Fruit fly (Drosophila melanogaster) whole organism, pupa: ENCODE data around the gene Gyc32E.
A peak's percentile ranks its signal among the peaks of the same experiment; 100 is the strongest.

Experiments used
- CG10348 ChIP-seq: fragments of 200-800 bp; sonication (Bioruptor generic); IDR thresholded peaks from 2 replicates; pipeline ENCODE4 v1.3.6; 2022; ENCODE audit warnings: missing biosample characterization, missing genetic modification characterization
- CG12605 ChIP-seq: fragments of 200-800 bp; sonication (Bioruptor generic); IDR thresholded peaks from 2 replicates; pipeline ENCODE4 v1.3.6; 2022; ENCODE audit warnings: missing biosample characterization, missing genetic modification characterization
- CG13204 ChIP-seq: fragments of 200-800 bp; sonication (Bioruptor generic); optimal IDR thresholded peaks from 2 replicates; lab custom pipeline; 2018; ENCODE audit warnings: missing biosample characterization, mild to moderate bottlenecking, missing genetic modification characterization, moderate library complexity
- CG34367 ChIP-seq: fragments of 200-800 bp; sonication (Bioruptor generic); optimal IDR thresholded peaks from 2 replicates; lab custom pipeline; 2018; ENCODE audit warnings: missing biosample characterization, mild to moderate bottlenecking, missing genetic modification characterization
- CG4496 ChIP-seq: fragments of 200-800 bp; sonication (Bioruptor generic); IDR thresholded peaks from 3 replicates; pipeline ENCODE4 v1.3.6; 2022; ENCODE audit warnings: missing biosample characterization, missing genetic modification characterization
- CG8301 ChIP-seq: fragments of 200-800 bp; sonication (Bioruptor generic); optimal IDR thresholded peaks from 2 replicates; lab custom pipeline; 2018; ENCODE audit warnings: missing biosample characterization, mild to moderate bottlenecking, missing genetic modification characterization
- CG9948 ChIP-seq: fragments of 200-800 bp; sonication (Bioruptor generic); optimal IDR thresholded peaks from 2 replicates; lab custom pipeline; 2018; ENCODE audit warnings: missing biosample characterization, mild to moderate bottlenecking, missing genetic modification characterization, moderate library complexity
- EcR ChIP-seq: fragments of 200-800 bp; sonication (Bioruptor generic); optimal IDR thresholded peaks from 3 replicates; lab custom pipeline; 2019; ENCODE audit warnings: missing biosample characterization, missing genetic modification characterization, mild to moderate bottlenecking, moderate library complexity, missing genetic modification reagents
- Ets98B ChIP-seq: fragments of 200-800 bp; sonication (Bioruptor generic); IDR thresholded peaks from 2 replicates; pipeline ENCODE4 v1.3.6; 2022; ENCODE audit warnings: missing biosample characterization, missing genetic modification characterization
- Pif1A ChIP-seq: fragments of 200-800 bp; sonication (Bioruptor generic); optimal IDR thresholded peaks from 3 replicates; lab custom pipeline; 2016; ENCODE audit warnings: missing biosample characterization, missing genetic modification characterization
- Pif1B ChIP-seq: fragments of 200-800 bp; sonication (Bioruptor generic); optimal IDR thresholded peaks from 3 replicates; lab custom pipeline; 2016; ENCODE audit warnings: missing biosample characterization, missing genetic modification characterization
- fd96Ca ChIP-seq: fragments of 200-800 bp; sonication (Bioruptor generic); IDR thresholded peaks from 3 replicates; pipeline ENCODE4 v1.3.6; 2022; ENCODE audit warnings: missing biosample characterization, missing genetic modification characterization
- gl ChIP-seq: fragments of 200-800 bp; sonication (Bioruptor generic); optimal IDR thresholded peaks from 2 replicates; lab custom pipeline; 2018; ENCODE audit warnings: missing biosample characterization, mild to moderate bottlenecking, missing genetic modification characterization
- rn ChIP-seq: fragments of 200-800 bp; sonication (Bioruptor generic); IDR thresholded peaks from 2 replicates; pipeline ENCODE4 v1.3.6; 2022; ENCODE audit warnings: missing biosample characterization, missing genetic modification characterization

DNA sequence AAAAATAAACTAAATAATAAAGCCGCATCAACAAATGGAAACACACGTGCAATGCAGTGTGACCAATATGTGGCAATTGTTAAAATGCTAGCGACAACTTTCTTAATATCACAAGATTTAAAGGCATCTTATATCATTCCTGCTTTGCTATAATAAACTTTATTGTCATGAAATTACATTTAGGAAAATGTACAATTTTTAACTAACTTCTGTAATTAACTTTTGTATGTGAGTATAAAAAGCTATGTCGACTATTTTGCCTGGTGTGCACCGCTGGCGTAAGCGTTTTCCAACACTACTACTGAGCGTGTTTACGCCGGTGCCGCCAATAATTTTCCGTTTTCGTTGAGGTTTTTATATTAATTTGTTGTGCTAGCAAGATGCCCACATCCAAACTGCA, 25.4 kb downstream of the Gyc32E start, which contains the start of the genes Csl4 and Nup160:
- TF ChIP-seq CG12605 (GFP tag; lab: Robert Waterston, UW) (no peak), fd96Ca (GFP tag; lab: Robert Waterston, UW) (peak; percentile 72; the same call in 2 of the 3 replicates), CG9948 (peak; percentile 37), Ets98B (GFP tag; lab: Robert Waterston, UW) (peak; percentile 64; the same call in 1 of the 2 replicates), CG4496 (GFP tag; lab: Robert Waterston, UW) (peak; percentile 77), CG34367 (tag; lab: Kevin White, UChicago) (peak; percentile 44), EcR (GFP tag; lab: Kevin White, UChicago) (no peak), CG13204 (GFP tag; lab: Kevin White, UChicago) (no peak), CG10348 (GFP tag; lab: Robert Waterston, UW) (no peak), Pif1A (GFP tag; lab: Kevin White, UChicago) (no peak), Pif1B (GFP tag; lab: Kevin White, UChicago) (no peak), rn (GFP tag; lab: Robert Waterston, UW) (0 out of 2 replicates have a peak, but pooled peaks have one; percentile 12), CG8301 (tag; lab: Kevin White, UChicago) (no peak), gl (tag; lab: Kevin White, UChicago) (no peak)
